Worm (Caenorhabditis elegans) whole organism, early embryonic: ENCODE data around the gene F57A10.2.

Experiments used
- ets-7 ChIP-seq: sonication (generic microtip); optimal IDR thresholded peaks from 2 replicates; lab custom pipeline; 2016; ENCODE audit warnings: missing genotype, missing genetic modification characterization, missing compliant biosample characterization
- hnd-1 ChIP-seq: sonication (generic microtip); optimal IDR thresholded peaks from 2 replicates; lab custom pipeline; 2016; ENCODE audit warnings: missing genetic modification characterization, missing compliant biosample characterization
- pes-1 ChIP-seq: fragments of 200-800 bp; sonication (Bioruptor generic); IDR thresholded peaks from 2 replicates; pipeline ENCODE4 v1.3.6; 2022; ENCODE audit warnings: missing genetic modification reagents, missing genetic modification characterization, missing compliant biosample characterization

- no peak for TF ChIP-seq pes-1
- no peak for TF ChIP-seq hnd-1 (tag; lab: Kevin White, UChicago)
- TF ChIP-seq ets-7 (tag; lab: Kevin White, UChicago): no peak
Observed at ce11 chrV:15741851-15742250, 24.5 kb upstream of the F57A10.2 start, which contains the start of gene str-18.
